Fruit fly (Drosophila melanogaster) whole organism, embryonic: ENCODE data around the gene CG12075.

Experiments
- Aef1 ChIP-seq: fragments of 200-800 bp; sonication (Bioruptor generic); IDR thresholded peaks from 3 replicates; pipeline ENCODE4 v1.3.6; 2022; ENCODE audit warnings: missing biosample characterization, missing genetic modification characterization
- Atf6 ChIP-seq: fragments of 200-800 bp; sonication (Bioruptor generic); IDR thresholded peaks from 2 replicates; pipeline ENCODE4 v1.3.6; 2022; ENCODE audit warnings: missing biosample characterization, missing genetic modification characterization
- Awh ChIP-seq: fragments of 200-800 bp; sonication (Bioruptor generic); IDR thresholded peaks from 2 replicates; pipeline ENCODE4, ENCODE4 v1.3.6; 2022; ENCODE audit warnings: missing biosample characterization, missing genetic modification characterization
- CG10209 ChIP-seq: fragments of 200-800 bp; sonication (Bioruptor generic); optimal IDR thresholded peaks from 3 replicates; lab custom pipeline; 2017; ENCODE audit warnings: missing biosample characterization, mild to moderate bottlenecking, missing genetic modification characterization, missing genetic modification reagents
- CG11085 ChIP-seq: fragments of 200-800 bp; sonication (Bioruptor generic); IDR thresholded peaks from 2 replicates; pipeline ENCODE4 v1.3.6; 2022; ENCODE audit warnings: missing biosample characterization, missing genetic modification characterization
- CG11560 ChIP-seq: fragments of 200-800 bp; sonication (Bioruptor generic); IDR thresholded peaks from 3 replicates; pipeline ENCODE4 v1.3.6; 2022; ENCODE audit warnings: missing biosample characterization, missing genetic modification characterization
- CG15011 ChIP-seq: fragments of 200-800 bp; sonication (Bioruptor generic); optimal IDR thresholded peaks from 3 replicates; lab custom pipeline; 2018; ENCODE audit warnings: missing biosample characterization, mild to moderate bottlenecking, missing genetic modification characterization
- CG18011 ChIP-seq: fragments of 200-800 bp; sonication (Bioruptor generic); optimal IDR thresholded peaks from 2 replicates; lab custom pipeline; 2017; ENCODE audit warnings: missing biosample characterization, missing genetic modification characterization, mild to moderate bottlenecking, moderate library complexity, missing genotype
- CG2120 ChIP-seq: fragments of 200-800 bp; sonication (Bioruptor generic); optimal IDR thresholded peaks from 3 replicates; lab custom pipeline; 2016; ENCODE audit warnings: missing biosample characterization, missing genetic modification characterization
- CG2202 ChIP-seq: fragments of 200-800 bp; sonication (Bioruptor generic); optimal IDR thresholded peaks from 2 replicates; lab custom pipeline; 2018; ENCODE audit warnings: missing biosample characterization, mild to moderate bottlenecking, missing genetic modification characterization
- CG31388 ChIP-seq: fragments of 200-800 bp; sonication (Bioruptor generic); optimal IDR thresholded peaks from 2 replicates; lab custom pipeline; 2016; ENCODE audit warnings: missing biosample characterization, missing genetic modification characterization
- CG32772 ChIP-seq: fragments of 200-800 bp; sonication (Bioruptor generic); IDR thresholded peaks from 2 replicates; pipeline ENCODE4 v1.3.6; 2022; ENCODE audit warnings: missing biosample characterization, missing genetic modification characterization
- CG34422 ChIP-seq: fragments of 200-800 bp; sonication (Bioruptor generic); IDR thresholded peaks from 3 replicates; pipeline ENCODE4 v1.3.6; 2022; ENCODE audit warnings: missing biosample characterization, missing genetic modification characterization
- CG4328 ChIP-seq: fragments of 200-800 bp; sonication (Bioruptor generic); optimal IDR thresholded peaks from 3 replicates; lab custom pipeline; 2017; ENCODE audit warnings: missing biosample characterization, missing genetic modification reagents, missing genetic modification characterization
- CG4404 ChIP-seq: fragments of 200-800 bp; sonication (Bioruptor generic); IDR thresholded peaks from 2 replicates; pipeline ENCODE4 v1.3.6; 2022; ENCODE audit warnings: missing biosample characterization, missing genetic modification characterization
- CG6272 ChIP-seq: fragments of 200-800 bp; sonication (Bioruptor generic); IDR thresholded peaks from 2 replicates; pipeline ENCODE4 v1.3.6; 2022; ENCODE audit warnings: missing biosample characterization, missing genetic modification characterization
- CG6654 ChIP-seq: fragments of 200-800 bp; sonication (Bioruptor generic); optimal IDR thresholded peaks from 2 replicates; lab custom pipeline; 2017; ENCODE audit warnings: missing biosample characterization, mild to moderate bottlenecking, missing genetic modification characterization
- CG7556 ChIP-seq: fragments of 200-800 bp; sonication (Bioruptor generic); optimal IDR thresholded peaks from 2 replicates; lab custom pipeline; 2017; ENCODE audit warnings: missing biosample characterization, mild to moderate bottlenecking, missing genetic modification characterization
- CG9932 ChIP-seq: fragments of 200-800 bp; sonication (Bioruptor generic); IDR thresholded peaks from 2 replicates; pipeline ENCODE4 v1.3.6; 2022; ENCODE audit warnings: missing biosample characterization, missing genetic modification characterization
- CHES-1-like ChIP-seq: fragments of 200-800 bp; sonication (Bioruptor generic); optimal IDR thresholded peaks from 2 replicates; lab custom pipeline; 2016; ENCODE audit warnings: missing biosample characterization, missing genetic modification characterization
- D19B ChIP-seq: fragments of 200-800 bp; sonication (Bioruptor generic); optimal IDR thresholded peaks from 2 replicates; lab custom pipeline; 2017; ENCODE audit warnings: missing biosample characterization, mild to moderate bottlenecking, missing genetic modification characterization
- Dfd ChIP-seq, 2 experiments: fragments of >200 bp; optimal IDR thresholded peaks; 2 replicates each; lab custom pipeline; 2017; ENCODE audit warnings: missing biosample characterization in 2 of 2, missing genetic modification characterization in 2 of 2
- Doc3 ChIP-seq: fragments of 200-800 bp; sonication (Bioruptor generic); IDR thresholded peaks from 3 replicates; pipeline ENCODE4 v1.3.6; 2022; ENCODE audit warnings: missing biosample characterization, missing genetic modification characterization; ENCODE audit not compliant: partially characterized antibody
- Hand ChIP-seq: fragments of 200-800 bp; sonication (Bioruptor generic); optimal IDR thresholded peaks from 2 replicates; lab custom pipeline; 2017; ENCODE audit warnings: mild to moderate bottlenecking, missing biosample characterization, missing genetic modification reagents, missing genetic modification characterization
- Mrtf ChIP-seq: fragments of 200-800 bp; sonication (Bioruptor generic); IDR thresholded peaks from 3 replicates; pipeline ENCODE4 v1.3.6; 2022; ENCODE audit warnings: missing biosample characterization, missing genetic modification characterization
- Poxn ChIP-seq: fragments of 200-800 bp; sonication (Bioruptor generic); IDR thresholded peaks from 2 replicates; pipeline ENCODE4 v1.3.6; 2022; ENCODE audit warnings: missing biosample characterization, missing genetic modification characterization
- Vsx1 ChIP-seq: fragments of 200-800 bp; sonication (Bioruptor generic); optimal IDR thresholded peaks from 2 replicates; lab custom pipeline; 2017; ENCODE audit warnings: missing biosample characterization, mild to moderate bottlenecking, missing genetic modification characterization, missing genetic modification reagents
- bbx ChIP-seq: fragments of 200-800 bp; sonication (Bioruptor generic); IDR thresholded peaks from 2 replicates; pipeline ENCODE4 v1.3.6; 2022; ENCODE audit warnings: missing biosample characterization, missing genetic modification characterization; ENCODE audit not compliant: partially characterized antibody
- br ChIP-seq: fragments of >200 bp; optimal IDR thresholded peaks from 2 replicates; lab custom pipeline; 2017
- chinmo ChIP-seq: fragments of 200-800 bp; sonication (Bioruptor generic); IDR thresholded peaks from 4 replicates; pipeline ENCODE4 v1.3.6; 2022; ENCODE audit warnings: missing biosample characterization, missing genetic modification characterization; ENCODE audit not compliant: partially characterized antibody
- danr ChIP-seq: fragments of 200-800 bp; sonication (Bioruptor generic); IDR thresholded peaks from 2 replicates; pipeline ENCODE4 v1.3.6; 2022; ENCODE audit warnings: missing biosample characterization, missing genetic modification characterization
- dysf ChIP-seq: fragments of 200-800 bp; sonication (Bioruptor generic); IDR thresholded peaks from 3 replicates; pipeline ENCODE4 v1.3.6; 2022; ENCODE audit warnings: missing biosample characterization, missing genetic modification characterization
- exex ChIP-seq: fragments of 200-800 bp; sonication (Bioruptor generic); optimal IDR thresholded peaks from 4 replicates; lab custom pipeline; 2018; ENCODE audit warnings: missing biosample characterization, mild to moderate bottlenecking, missing genetic modification characterization, moderate library complexity
- fd3F ChIP-seq: fragments of 200-800 bp; sonication (Bioruptor generic); optimal IDR thresholded peaks from 2 replicates; lab custom pipeline; 2018; ENCODE audit warnings: missing biosample characterization, mild to moderate bottlenecking, missing genetic modification characterization, moderate library complexity
- fd64A ChIP-seq: fragments of 200-800 bp; sonication (Bioruptor generic); optimal IDR thresholded peaks from 3 replicates; lab custom pipeline; 2018; ENCODE audit warnings: missing biosample characterization, mild to moderate bottlenecking, missing genetic modification characterization
- inv ChIP-seq: fragments of 200-800 bp; sonication (Bioruptor generic); IDR thresholded peaks from 2 replicates; pipeline ENCODE4 v1.3.6; 2022; ENCODE audit warnings: missing biosample characterization, missing genetic modification characterization; ENCODE audit not compliant: partially characterized antibody
- jing ChIP-seq: fragments of 200-800 bp; sonication (Bioruptor generic); optimal IDR thresholded peaks from 2 replicates; lab custom pipeline; 2018; ENCODE audit warnings: missing biosample characterization, mild to moderate bottlenecking, missing genetic modification characterization
- lab ChIP-seq: fragments of 200-800 bp; sonication (Bioruptor generic); optimal IDR thresholded peaks from 3 replicates; lab custom pipeline; 2017; ENCODE audit warnings: missing biosample characterization, missing genetic modification characterization, mild to moderate bottlenecking, moderate library complexity, missing genetic modification reagents
- lov ChIP-seq, 2 experiments: fragments of 200-800 bp in 1 of 2; fragments of >200 bp in 1 of 2; sonication (Bioruptor generic) in 1 of 2; IDR thresholded peaks in 1 of 2; optimal IDR thresholded peaks in 1 of 2; 2 replicates in 1 of 2; 3 replicates in 1 of 2; pipeline versions ENCODE4 v1.3.6 to Lab custom; 2017 to 2022; ENCODE audit warnings: missing biosample characterization in 1 of 2, missing genetic modification characterization in 1 of 2
- mirr ChIP-seq: fragments of 200-800 bp; sonication (Bioruptor generic); optimal IDR thresholded peaks from 3 replicates; lab custom pipeline; 2018; ENCODE audit warnings: missing biosample characterization, mild to moderate bottlenecking, missing genetic modification characterization
- onecut ChIP-seq: fragments of 200-800 bp; sonication (Bioruptor generic); IDR thresholded peaks from 2 replicates; pipeline ENCODE4 v1.3.6; 2022; ENCODE audit warnings: missing biosample characterization, missing genetic modification characterization
- otp ChIP-seq: fragments of 200-800 bp; sonication (Bioruptor generic); IDR thresholded peaks from 3 replicates; pipeline ENCODE4, ENCODE4 v1.3.6; 2022; ENCODE audit warnings: missing biosample characterization, missing genetic modification characterization
- pb ChIP-seq: fragments of 200-800 bp; sonication (Bioruptor generic); optimal IDR thresholded peaks from 3 replicates; lab custom pipeline; 2016; ENCODE audit warnings: missing biosample characterization, missing genetic modification characterization
- rib ChIP-seq: fragments of 200-800 bp; sonication (Bioruptor generic); IDR thresholded peaks from 2 replicates; pipeline ENCODE4 v1.3.6; 2022; ENCODE audit warnings: missing biosample characterization, missing genetic modification characterization
- sisA ChIP-seq: fragments of 200-800 bp; sonication (Bioruptor generic); IDR thresholded peaks from 2 replicates; pipeline ENCODE4 v1.3.6; 2022; ENCODE audit warnings: missing biosample characterization, missing genetic modification characterization
- slbo ChIP-seq: fragments of 200-800 bp; sonication (Bioruptor generic); IDR thresholded peaks from 2 replicates; pipeline ENCODE4 v1.3.6; 2022; ENCODE audit warnings: missing biosample characterization, missing genetic modification characterization
- slou ChIP-seq: fragments of 200-800 bp; sonication (Bioruptor generic); optimal IDR thresholded peaks from 3 replicates; lab custom pipeline; 2016; ENCODE audit warnings: missing biosample characterization, missing genetic modification characterization
- unpg ChIP-seq: fragments of 200-800 bp; sonication (Bioruptor generic); optimal IDR thresholded peaks from 3 replicates; lab custom pipeline; 2018; ENCODE audit warnings: missing biosample characterization, mild to moderate bottlenecking, missing genetic modification characterization, moderate library complexity
- vvl ChIP-seq: fragments of 200-800 bp; sonication (Bioruptor generic); IDR thresholded peaks from 2 replicates; pipeline ENCODE4 v1.3.6; 2022; ENCODE audit warnings: missing biosample characterization, missing genetic modification characterization

The CG12075 gene

DNA sequence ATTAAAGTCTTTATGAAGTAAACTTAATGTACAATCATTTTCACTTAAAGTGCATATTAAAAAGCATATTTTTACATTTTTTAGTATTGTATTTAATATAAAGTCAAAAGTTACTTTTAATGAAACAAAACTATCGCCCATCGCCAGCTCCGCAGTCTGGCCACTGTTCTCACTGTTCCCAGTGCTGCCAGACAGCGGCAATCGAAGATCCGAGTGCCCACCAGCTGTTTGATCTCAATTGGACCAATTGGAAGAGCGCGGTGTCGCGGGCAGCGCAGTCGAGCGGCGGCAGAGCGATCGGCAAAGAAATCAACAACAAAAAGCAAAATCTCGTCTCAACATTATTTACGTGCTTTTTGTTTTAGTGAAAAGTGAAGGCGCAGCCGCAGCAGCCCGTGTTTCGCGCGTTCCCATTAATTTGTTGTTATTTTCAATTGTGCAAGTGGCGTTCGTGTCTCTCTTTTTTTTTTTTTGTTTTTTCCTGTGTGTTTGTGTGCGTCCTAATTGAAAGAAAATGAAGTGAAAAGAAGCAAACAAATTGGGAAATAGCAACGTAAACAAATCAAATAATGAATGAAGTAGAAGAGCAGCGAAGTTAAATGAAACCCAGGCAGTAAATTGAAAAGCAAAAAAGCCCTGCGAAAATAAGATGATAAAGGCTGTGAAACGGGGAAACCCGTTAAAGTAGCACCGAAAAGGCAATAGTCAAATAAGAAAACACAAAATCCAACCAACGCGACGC, 68.9 kb downstream of the CG12075 start, which contains the start of gene rdgA (continued):
- TF ChIP-seq CG6272 (GFP tag; lab: Robert Waterston, UW) (peak; percentile 67), fd3F (GFP tag; lab: Kevin White, UChicago) (no peak), CG7556 (GFP tag; lab: Kevin White, UChicago) (no peak), lab (GFP tag; lab: Kevin White, UChicago) (no peak), exex (tag; lab: Kevin White, UChicago) (no peak), CG9932 (GFP tag; lab: Robert Waterston, UW) (peak; percentile 82), Vsx1 (GFP tag; lab: Kevin White, UChicago) (no peak), CG32772 (GFP tag; lab: Robert Waterston, UW) (no peak; the same call in 1 of the 2 replicates), sisA (GFP tag; lab: Robert Waterston, UW) (peak; percentile 46), onecut (no peak), lov (optimal IDR thresholded peaks at IDR 0.05; lab: Kevin White, UChicago) (no peak), lov (GFP tag; IDR thresholded peaks at IDR 0.05; lab: Robert Waterston, UW) (no peak), CG10209 (GFP tag; lab: Kevin White, UChicago) (no peak), Dfd (GFP tag; optimal IDR thresholded peaks at IDR 0.05; lab: Kevin White, UChicago) (no peak), D19B (no peak), jing (GFP tag; lab: Kevin White, UChicago) (no peak), Poxn (GFP tag; lab: Robert Waterston, UW) (no peak), CG4404 (GFP tag; lab: Robert Waterston, UW) (0 out of 2 replicates have a peak, but pooled peaks have one; percentile 31), Hand (no peak), Awh (GFP tag; lab: Robert Waterston, UW) (no peak), Aef1 (peak; percentile 38; the same call in 1 of the 3 replicates), unpg (GFP tag; lab: Kevin White, UChicago) (no peak), Doc3 (GFP tag; lab: Robert Waterston, UW) (peak; percentile 32; the same call in 2 of the 3 replicates), Mrtf (peak; percentile 31; the same call in 1 of the 3 replicates), pb (GFP tag; lab: Kevin White, UChicago) (no peak), br (lab: Kevin White, UChicago) (no peak), danr (GFP tag; lab: Robert Waterston, UW) (no peak), Atf6 (peak; percentile 28; the same call in 1 of the 2 replicates), CG6654 (no peak), CG34422 (GFP tag; lab: Robert Waterston, UW) (peak; percentile 64; the same call in 2 of the 3 replicates), slou (GFP tag; lab: Kevin White, UChicago) (no peak), vvl (GFP tag; lab: Robert Waterston, UW) (peak; percentile 46; the same call in 1 of the 2 replicates), chinmo (GFP tag; lab: Robert Waterston, UW) (peak; percentile 12; the same call in 1 of the 4 replicates), CG2202 (tag; lab: Kevin White, UChicago) (no peak), mirr (GFP tag; lab: Kevin White, UChicago) (no peak), rib (GFP tag; lab: Robert Waterston, UW) (no peak), CG15011 (GFP tag; lab: Kevin White, UChicago) (no peak), CG11560 (tag; lab: Robert Waterston, UW) (no peak), otp (GFP tag; lab: Robert Waterston, UW) (no peak), CG18011 (GFP tag; lab: Kevin White, UChicago) (no peak), inv (GFP tag; lab: Robert Waterston, UW) (peak; percentile 57), CG31388 (no peak), fd64A (GFP tag; lab: Kevin White, UChicago) (no peak), dysf (GFP tag; lab: Robert Waterston, UW) (no peak), CG4328 (GFP tag; lab: Kevin White, UChicago) (no peak), CG11085 (GFP tag; lab: Robert Waterston, UW) (peak; percentile 50; the same call in 1 of the 2 replicates), CHES-1-like (GFP tag; lab: Kevin White, UChicago) (no peak), bbx (GFP tag; lab: Robert Waterston, UW) (peak; percentile 51), CG2120 (GFP tag; lab: Kevin White, UChicago) (peak; percentile 46), slbo (GFP tag; lab: Robert Waterston, UW) (peak; percentile 82)
